Worm (Caenorhabditis elegans) whole organism, L4 larva: ENCODE data around the gene Y41C4A.7.

Experiments
- F10B5.3 ChIP-seq: sonication (generic microtip); optimal IDR thresholded peaks from 2 replicates; lab custom pipeline; 2016; ENCODE audit warnings: mild to moderate bottlenecking, missing genetic modification characterization, missing compliant biosample characterization
- F37D6.2 ChIP-seq: sonication (generic microtip); optimal IDR thresholded peaks from 2 replicates; lab custom pipeline; 2016; ENCODE audit warnings: mild to moderate bottlenecking, missing genetic modification characterization, missing compliant biosample characterization
- T20F7.1 ChIP-seq: fragments of 200-800 bp; sonication (Bioruptor generic); optimal IDR thresholded peaks from 2 replicates; lab custom pipeline; 2018; ENCODE audit warnings: mild to moderate bottlenecking, missing genetic modification characterization, missing compliant biosample characterization
- T26A8.4 ChIP-seq: fragments of 200-800 bp; sonication (Bioruptor generic); IDR thresholded peaks from 2 replicates; pipeline ENCODE4 v1.3.6; 2022; ENCODE audit warnings: missing genetic modification characterization, missing compliant biosample characterization
- Y48G9A.11 ChIP-seq: fragments of 200-800 bp; sonication (Bioruptor generic); IDR thresholded peaks from 2 replicates; pipeline ENCODE4 v1.3.6; 2022; ENCODE audit warnings: missing genetic modification reagents, missing genetic modification characterization, missing compliant biosample characterization
- Y75B8A.6 ChIP-seq: fragments of 200-800 bp; sonication (Bioruptor generic); IDR thresholded peaks from 2 replicates; pipeline ENCODE4 v1.3.6; 2022; ENCODE audit warnings: missing genetic modification reagents, missing genetic modification characterization, missing compliant biosample characterization
- ama-1 ChIP-seq: fragments of 150-350 bp; optimal IDR thresholded peaks from 2 replicates; lab custom pipeline; 2014; ENCODE audit warnings: inconsistent platforms, mixed read lengths
- attf-4 ChIP-seq: sonication (generic microtip); optimal IDR thresholded peaks from 3 replicates; lab custom pipeline; 2017; ENCODE audit warnings: missing biosample characterization, missing genetic modification characterization
- ceh-20 ChIP-seq: fragments of 200-800 bp; sonication (Bioruptor generic); IDR thresholded peaks from 2 replicates; pipeline ENCODE4 v1.3.6; 2022; ENCODE audit warnings: missing genetic modification reagents, missing genetic modification characterization, missing compliant biosample characterization
- ceh-62 ChIP-seq: sonication (generic microtip); optimal IDR thresholded peaks from 2 replicates; lab custom pipeline; 2017; ENCODE audit warnings: missing biosample characterization, missing genetic modification characterization
- daf-16 ChIP-seq, 3 experiments: sonication (generic microtip); optimal IDR thresholded peaks; 2 replicates each; lab custom pipeline; 2016 to 2017; ENCODE audit warnings: missing genetic modification characterization in 3 of 3, missing genetic modification reagents in 3 of 3, mild to moderate bottlenecking in 2 of 3, missing compliant biosample characterization in 2 of 3, missing biosample characterization in 1 of 3, moderate library complexity in 1 of 3
- dmd-6 ChIP-seq: fragments of 200-800 bp; sonication (Bioruptor generic); IDR thresholded peaks from 2 replicates; pipeline ENCODE4 v1.3.6; 2022; ENCODE audit warnings: missing genetic modification reagents, missing genetic modification characterization, missing compliant biosample characterization
- dmd-9 ChIP-seq: fragments of 200-800 bp; sonication (Bioruptor generic); IDR thresholded peaks from 2 replicates; pipeline ENCODE4 v1.3.6; 2022; ENCODE audit warnings: missing genetic modification reagents, missing genetic modification characterization, missing compliant biosample characterization
- dpl-1 ChIP-seq: fragments of 150-350 bp; optimal IDR thresholded peaks from 2 replicates; lab custom pipeline; 2014; ENCODE audit warnings: missing biosample characterization, missing genetic modification reagents, missing genetic modification characterization
- duxl-1 ChIP-seq: sonication (generic microtip); optimal IDR thresholded peaks from 2 replicates; lab custom pipeline; 2016; ENCODE audit warnings: mild to moderate bottlenecking, missing genetic modification characterization, moderate library complexity, missing compliant biosample characterization; ENCODE audit not compliant: poor library complexity
- fos-1 ChIP-seq: fragments of 150-350 bp; optimal IDR thresholded peaks from 2 replicates; lab custom pipeline; 2014; ENCODE audit warnings: missing biosample characterization, missing genetic modification characterization
- hlh-11 ChIP-seq: fragments of 200-800 bp; sonication (Bioruptor generic); optimal IDR thresholded peaks from 2 replicates; lab custom pipeline; 2018; ENCODE audit warnings: mild to moderate bottlenecking, missing genetic modification characterization, missing compliant biosample characterization
- hlh-30 ChIP-seq: sonication (generic microtip); optimal IDR thresholded peaks from 2 replicates; lab custom pipeline; 2017; ENCODE audit warnings: antibody characterized with exemption, mild to moderate bottlenecking, missing genetic modification characterization, missing compliant biosample characterization; ENCODE audit not compliant: insufficient read depth
- hmg-1.1 ChIP-seq: fragments of 200-800 bp; sonication (Bioruptor generic); IDR thresholded peaks from 2 replicates; pipeline ENCODE4 v1.3.6; 2022; ENCODE audit warnings: missing genetic modification reagents, missing genetic modification characterization, missing compliant biosample characterization
- jun-1 ChIP-seq: fragments of 150-350 bp; optimal IDR thresholded peaks from 2 replicates; lab custom pipeline; 2014; ENCODE audit warnings: missing biosample characterization, missing genetic modification reagents, missing genetic modification characterization
- lim-7 ChIP-seq: fragments of 200-800 bp; sonication (Bioruptor generic); IDR thresholded peaks from 2 replicates; pipeline ENCODE4 v1.3.6; 2022; ENCODE audit warnings: missing genetic modification characterization, missing compliant biosample characterization
- lin-1 ChIP-seq: fragments of 200-800 bp; sonication (Bioruptor generic); IDR thresholded peaks from 2 replicates; pipeline ENCODE4 v1.3.6; 2022; ENCODE audit warnings: missing genetic modification reagents, missing genetic modification characterization, missing compliant biosample characterization
- lin-38 ChIP-seq: fragments of 200-800 bp; sonication (Bioruptor generic); IDR thresholded peaks from 2 replicates; pipeline ENCODE4 v1.3.6; 2022; ENCODE audit warnings: missing genetic modification reagents, missing genetic modification characterization, missing compliant biosample characterization
- lsy-2 ChIP-seq, 2 experiments: fragments of 150-350 bp in 1 of 2; sonication (generic microtip) in 1 of 2; optimal IDR thresholded peaks; 2 replicates each; lab custom pipeline; 2014 to 2017; ENCODE audit warnings: missing biosample characterization in 2 of 2, missing genetic modification characterization in 2 of 2
- madf-5 ChIP-seq, 2 experiments: fragments of 200-800 bp; sonication (Bioruptor generic); IDR thresholded peaks; 2 replicates each; pipeline ENCODE4 v1.3.6; 2022; ENCODE audit warnings: missing compliant biosample characterization in 2 of 2, missing genetic modification characterization in 2 of 2
- madf-9 ChIP-seq: fragments of 200-800 bp; sonication (Bioruptor generic); conservative IDR thresholded peaks from 2 replicates; pipeline ENCODE4 v1.3.6; 2022; ENCODE audit warnings: missing genetic modification reagents, missing genetic modification characterization, missing compliant biosample characterization
- mxl-2 ChIP-seq: fragments of 200-800 bp; sonication (Bioruptor generic); conservative IDR thresholded peaks from 2 replicates; pipeline ENCODE4 v1.3.6; 2022; ENCODE audit warnings: missing genetic modification reagents, missing genetic modification characterization, missing compliant biosample characterization
- nhr-237 ChIP-seq: sonication (generic microtip); optimal IDR thresholded peaks from 2 replicates; lab custom pipeline; 2017; ENCODE audit warnings: missing biosample characterization, missing genetic modification characterization
- nhr-28 ChIP-seq: fragments of 150-350 bp; optimal IDR thresholded peaks from 2 replicates; lab custom pipeline; 2014; ENCODE audit warnings: missing biosample characterization, missing genetic modification characterization
- nhr-41 ChIP-seq: fragments of 200-800 bp; sonication (Bioruptor generic); IDR thresholded peaks from 2 replicates; pipeline ENCODE4 v1.3.6; 2022; ENCODE audit warnings: missing genetic modification reagents, missing genetic modification characterization, missing compliant biosample characterization
- nhr-6 ChIP-seq: fragments of 150-350 bp; optimal IDR thresholded peaks from 2 replicates; lab custom pipeline; 2014; ENCODE audit warnings: missing biosample characterization, missing genetic modification characterization
- nhr-77 ChIP-seq: fragments of 150-350 bp; optimal IDR thresholded peaks from 2 replicates; lab custom pipeline; 2014; ENCODE audit warnings: missing biosample characterization, missing genetic modification characterization
- php-3 ChIP-seq: fragments of 200-800 bp; sonication (Bioruptor generic); IDR thresholded peaks from 2 replicates; pipeline ENCODE4 v1.3.6; 2022; ENCODE audit warnings: missing genetic modification reagents, missing genetic modification characterization, missing compliant biosample characterization
- sdz-12 ChIP-seq: fragments of 200-800 bp; sonication (Bioruptor generic); optimal IDR thresholded peaks from 2 replicates; lab custom pipeline; 2018; ENCODE audit warnings: mild to moderate bottlenecking, missing genetic modification characterization, missing compliant biosample characterization
- skn-1 ChIP-seq: fragments of 150-350 bp; optimal IDR thresholded peaks from 2 replicates; lab custom pipeline; 2014; ENCODE audit warnings: missing biosample characterization, missing genetic modification characterization
- snpc-4 ChIP-seq: fragments of 150-350 bp; optimal IDR thresholded peaks from 2 replicates; lab custom pipeline; 2014; ENCODE audit warnings: missing biosample characterization, missing genetic modification characterization
- tag-97 ChIP-seq: fragments of 200-800 bp; sonication (Bioruptor generic); IDR thresholded peaks from 2 replicates; pipeline ENCODE4 v1.3.6; 2022; ENCODE audit warnings: missing genetic modification characterization, missing compliant biosample characterization
- unc-130 ChIP-seq: sonication (generic microtip); optimal IDR thresholded peaks from 2 replicates; lab custom pipeline; 2016; ENCODE audit warnings: missing genetic modification reagents, missing genetic modification characterization, missing compliant biosample characterization
- unc-39 ChIP-seq: sonication (generic microtip); optimal IDR thresholded peaks from 2 replicates; lab custom pipeline; 2017; ENCODE audit warnings: missing biosample characterization, missing genetic modification characterization
- zag-1 ChIP-seq: fragments of 150-350 bp; optimal IDR thresholded peaks from 2 replicates; lab custom pipeline; 2014; ENCODE audit warnings: missing biosample characterization, missing genetic modification characterization
- zip-11 ChIP-seq: fragments of 200-800 bp; sonication (Bioruptor generic); IDR thresholded peaks from 2 replicates; pipeline ENCODE4 v1.3.6; 2022; ENCODE audit warnings: missing genetic modification characterization, missing compliant biosample characterization

The Y41C4A.7 gene

DNA sequence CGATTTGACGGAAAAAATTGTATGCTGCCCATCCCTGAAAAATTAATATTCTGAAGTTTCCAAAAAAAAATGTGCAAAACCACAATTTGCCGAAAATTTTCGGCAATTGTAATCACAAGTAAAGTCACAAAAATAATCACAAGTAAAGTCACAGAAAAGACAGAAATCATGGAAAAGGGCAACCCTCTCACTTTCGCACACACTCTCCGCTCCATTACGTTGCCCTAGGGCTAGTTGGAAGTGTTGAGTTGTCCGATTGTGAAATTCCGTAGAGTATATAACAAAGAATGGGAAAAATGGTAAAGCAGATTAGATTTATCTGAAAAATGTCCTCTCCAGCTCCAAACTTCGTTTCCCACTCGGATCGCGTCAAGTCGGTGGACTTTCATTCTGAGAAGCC, 22.7 kb downstream of the Y41C4A.7 start, which contains the start of gene Y41C4A.32:
Y41C4A.32 (plus strand) TSS at position 302 of the 400 bp plus-strand sequence.
- TF ChIP-seq dmd-9 (GFP tag; lab: Robert Waterston, UW) (no peak), hlh-11 (peak; percentile 7), zip-11 (GFP tag; lab: Robert Waterston, UW) (no peak), lin-38 (GFP tag; lab: Robert Waterston, UW) (peak; percentile 29), hmg-1.1 (GFP tag; lab: Robert Waterston, UW) (0 out of 2 replicates have a peak, but pooled peaks have one; percentile 19), nhr-28 (tag; lab: Kevin White, UChicago) (peak; percentile 9), hlh-30 (tag; lab: Kevin White, UChicago) (peak; percentile 43)

DNA sequence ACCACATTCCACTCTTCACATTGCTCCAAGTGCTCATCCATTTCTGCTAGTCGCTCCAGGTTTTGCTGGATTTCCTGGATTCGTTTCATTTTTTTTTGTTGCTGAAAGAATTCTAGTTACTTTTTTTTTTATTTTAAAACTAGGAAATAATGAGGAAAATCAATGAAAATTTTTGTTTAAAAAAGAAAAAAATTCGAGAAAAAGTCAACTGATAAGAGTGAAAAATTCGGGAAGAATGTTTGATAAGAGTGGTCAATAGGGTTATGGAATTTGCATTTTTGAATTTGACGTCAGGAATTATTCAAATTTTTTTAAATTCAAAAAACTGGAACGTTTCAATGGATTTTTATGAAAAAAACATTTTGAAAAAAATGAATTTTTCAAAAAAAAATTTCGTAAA, 27.9 kb downstream of the Y41C4A.7 start, which contains the start of gene Y41C4A.12:
Y41C4A.12 (minus strand) TSS at position 101 of the 400 bp plus-strand sequence.
- no peak for TF ChIP-seq daf-16 (GFP tag; optimal IDR thresholded peaks at IDR 0.05; lab: Kevin White, UChicago)
- TF ChIP-seq daf-16 (tag; optimal IDR thresholded peaks at IDR 0.05; lab: Kevin White, UChicago): peak; percentile 31
- no peak for TF ChIP-seq unc-39 (tag; lab: Kevin White, UChicago)

DNA sequence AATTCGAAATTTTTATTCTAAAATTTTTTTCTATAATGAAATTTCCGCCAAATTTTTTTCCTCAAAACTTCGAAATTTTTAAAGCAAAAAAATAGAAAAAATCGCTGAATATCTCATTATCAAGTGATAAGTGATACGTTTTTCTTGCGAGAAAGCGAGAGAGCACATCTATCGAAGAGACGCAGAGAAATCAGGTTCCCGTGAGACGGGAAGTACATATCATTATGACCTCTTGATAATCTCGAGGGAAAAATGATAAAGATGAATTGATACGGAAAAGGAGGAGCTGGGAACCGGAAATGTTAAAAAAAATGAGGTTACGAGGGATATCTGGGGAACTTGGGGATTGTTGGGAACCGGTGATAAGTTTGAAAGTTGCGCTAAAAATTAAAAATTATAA, 28.3 kb downstream of the Y41C4A.7 start:
- TF ChIP-seq sdz-12 (GFP tag; lab: Kevin White, UChicago) (no peak), dmd-6 (GFP tag; lab: Robert Waterston, UW) (peak; percentile 43), lim-7 (GFP tag; lab: Robert Waterston, UW) (no peak), hlh-30 (tag; lab: Kevin White, UChicago) (peak; percentile 68), nhr-237 (tag; lab: Kevin White, UChicago) (no peak), tag-97 (GFP tag; lab: Robert Waterston, UW) (no peak), T26A8.4 (no peak), F37D6.2 (tag; lab: Kevin White, UChicago) (no peak), attf-4 (tag; lab: Kevin White, UChicago) (no peak), Y75B8A.6 (no peak), T20F7.1 (no peak), zag-1 (tag; lab: Kevin White, UChicago) (no peak), dpl-1 (GFP tag; lab: Kevin White, UChicago) (no peak), nhr-41 (GFP tag; lab: Robert Waterston, UW) (peak; percentile 55; the same call in 1 of the 2 replicates), hlh-11 (peak; percentile 17), nhr-77 (tag; lab: Kevin White, UChicago) (no peak), ceh-62 (tag; lab: Kevin White, UChicago) (no peak), madf-5 (GFP tag; IDR thresholded peaks at IDR 0.05; lab: Robert Waterston, UW) (no peak), lin-1 (GFP tag; lab: Robert Waterston, UW) (peak; percentile 39; the same call in 1 of the 2 replicates), jun-1 (tag; lab: Kevin White, UChicago) (no peak), mxl-2 (GFP tag; lab: Robert Waterston, UW) (no peak), madf-9 (GFP tag; lab: Robert Waterston, UW) (no peak), daf-16 (GFP tag; optimal IDR thresholded peaks at IDR 0.05; lab: Kevin White, UChicago) (no peak), daf-16 (tag; optimal IDR thresholded peaks at IDR 0.05; lab: Kevin White, UChicago) (no peak), unc-130 (GFP tag; lab: Kevin White, UChicago) (no peak), F10B5.3 (no peak), fos-1 (no peak), php-3 (GFP tag; lab: Robert Waterston, UW) (no peak), snpc-4 (no peak), zip-11 (GFP tag; lab: Robert Waterston, UW) (no peak), hmg-1.1 (GFP tag; lab: Robert Waterston, UW) (no peak), nhr-6 (tag; lab: Kevin White, UChicago) (no peak), duxl-1 (tag; lab: Kevin White, UChicago) (no peak), lsy-2 (tag; optimal IDR thresholded peaks at IDR 0.05; lab: Kevin White, UChicago) (no peak), ama-1 (no peak), Y48G9A.11 (GFP tag; lab: Robert Waterston, UW) (no peak), nhr-28 (tag; lab: Kevin White, UChicago) (peak; percentile 3), skn-1 (tag; lab: Kevin White, UChicago) (no peak), ceh-20 (no peak)
